Worm (Caenorhabditis elegans): ENCODE measurements around the gene nhr-103.

ce11 chrV:2221764-2222163, 3.5 kb upstream of the nhr-103 start, which contains the start of gene nhr-128:
- TF ChIP-seq nhr-237 (tag; optimal IDR thresholded peaks at IDR 0.05) (no peak), blmp-1 (tag; optimal IDR thresholded peaks at IDR 0.05) (no peak), ces-1 (GFP tag; optimal IDR thresholded peaks at IDR 0.05) (no peak)
